Worm (Caenorhabditis elegans): ENCODE data around the gene kup-1.

Gene kup-1

DNA sequence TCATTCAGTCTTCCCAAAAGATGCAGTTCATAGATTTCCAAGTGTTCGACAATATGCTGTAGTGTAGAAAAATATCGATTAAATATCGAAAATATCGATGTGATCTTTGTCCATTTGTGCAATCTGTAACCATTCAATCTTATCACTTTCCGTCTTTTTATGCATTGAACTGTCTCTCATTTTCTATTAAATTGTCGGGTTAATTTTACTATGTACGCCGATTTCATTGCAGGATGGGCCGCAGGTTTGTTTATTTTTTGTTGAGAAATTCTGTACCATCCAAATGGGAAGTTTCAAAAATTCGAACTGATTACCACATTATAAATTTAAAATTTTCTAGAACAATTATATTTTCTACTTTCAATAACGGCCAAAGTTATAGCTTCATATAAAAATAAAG, 43.5 kb upstream of the kup-1 start, which contains the start of gene R07B7.8:
TSS of gene R07B7.8 (minus strand) at position 101 of the 400 bp plus-strand sequence.
- TF ChIP-seq mxl-3 (GFP tag; optimal IDR thresholded peaks at IDR 0.05) (no peak), dmd-6 (GFP tag; IDR thresholded peaks at IDR 0.05) (peak; percentile 25; the same call in 1 of the 2 replicates), ceh-32 (tag; optimal IDR thresholded peaks at IDR 0.05; ENCODE audit: poor library complexity) (no peak)

ce11 chrV:12082932-12083331, 42.3 kb upstream of the kup-1 start, which contains the start of gene R07B7.10:
R07B7.10 (plus strand) TSS chrV:12083216.
- no peak for TF ChIP-seq F37D6.2 (tag; optimal IDR thresholded peaks at IDR 0.05)
- TF ChIP-seq dve-1 (tag; optimal IDR thresholded peaks at IDR 0.05; ENCODE audit: insufficient read depth): peak; percentile 14
- peak; percentile 18 for TF ChIP-seq nhr-28 (tag; optimal IDR thresholded peaks at IDR 0.05)

- TF ChIP-seq aha-1 (tag) (no peak), vab-7 (GFP tag; IDR thresholded peaks at IDR 0.05) (no peak), nhr-76 (tag; optimal IDR thresholded peaks at IDR 0.05) (no peak), rbr-2 (tag; optimal IDR thresholded peaks at IDR 0.05) (no peak), php-3 (GFP tag; IDR thresholded peaks at IDR 0.05) (no peak), F37D6.2 (tag; optimal IDR thresholded peaks at IDR 0.05) (no peak), lim-7 (GFP tag; IDR thresholded peaks at IDR 0.05) (no peak), mdt-29 (GFP tag; IDR thresholded peaks at IDR 0.05) (no peak), ztf-7 (tag; optimal IDR thresholded peaks at IDR 0.05) (no peak), R02D3.7 (tag; optimal IDR thresholded peaks at IDR 0.05) (no peak), arid-1 (GFP tag; conservative IDR thresholded peaks at IDR 0.05) (no peak), ceh-20 (GFP tag; IDR thresholded peaks at IDR 0.05) (no peak), zfp-2 (tag; optimal IDR thresholded peaks at IDR 0.05) (no peak), dmd-8 (GFP tag; IDR thresholded peaks at IDR 0.05) (no peak), nhr-77 (tag; optimal IDR thresholded peaks at IDR 0.05) (no peak), F26F4.8 (GFP tag; conservative IDR thresholded peaks at IDR 0.05) (no peak), zip-11 (GFP tag; IDR thresholded peaks at IDR 0.05) (no peak), daf-12 (tag; optimal IDR thresholded peaks at IDR 0.05) (no peak), hif-1 (tag; optimal IDR thresholded peaks at IDR 0.05) (no peak)
Measured at ce11 chrV:12080274-12080673, 39.6 kb upstream of the kup-1 start, which contains the start of gene R07B7.9. R07B7.9 (minus strand) TSS chrV:12080374.

DNA sequence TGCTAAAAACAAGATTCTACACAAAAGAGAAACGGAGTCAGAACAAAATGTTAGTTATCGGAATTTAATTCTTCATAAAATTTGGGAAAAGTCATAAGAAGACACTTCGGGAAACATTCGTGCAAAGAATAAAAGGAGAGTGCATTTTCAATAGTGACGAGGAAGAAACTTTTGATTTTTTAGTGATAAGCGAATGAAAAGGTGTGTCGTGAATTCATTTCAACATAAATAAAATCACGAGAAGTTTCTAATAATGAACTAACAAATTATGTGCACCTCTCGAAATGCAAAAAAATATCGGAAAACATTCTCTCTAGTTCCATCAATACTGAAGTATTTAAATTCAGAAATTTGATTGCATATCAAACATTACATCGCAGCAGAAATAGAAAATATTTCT, 35.3 kb upstream of the kup-1 start:
- TF ChIP-seq ces-1 (GFP tag; optimal IDR thresholded peaks at IDR 0.05): no peak
- no peak for TF ChIP-seq T20F7.1 (GFP tag; optimal IDR thresholded peaks at IDR 0.05)
- TF ChIP-seq mdl-1 (tag; optimal IDR thresholded peaks at IDR 0.05): no peak
- no peak for TF ChIP-seq arid-1 (GFP tag; conservative IDR thresholded peaks at IDR 0.05)
- TF ChIP-seq mes-2 (tag; optimal IDR thresholded peaks at IDR 0.05; ENCODE audit: poor library complexity, severe bottlenecking): no peak
- no peak for TF ChIP-seq F10B5.3 (tag; optimal IDR thresholded peaks at IDR 0.05)
- no peak for TF ChIP-seq zag-1 (tag; optimal IDR thresholded peaks at IDR 0.05)
- no peak for TF ChIP-seq nhr-10 (tag; optimal IDR thresholded peaks at IDR 0.05)
- TF ChIP-seq R02D3.7 (tag; optimal IDR thresholded peaks at IDR 0.05): no peak
- TF ChIP-seq Y5F2A.4 (GFP tag; optimal IDR thresholded peaks at IDR 0.05): no peak
- no peak for TF ChIP-seq spr-3 (GFP tag; optimal IDR thresholded peaks at IDR 0.05)
- no peak for TF ChIP-seq sdz-12 (GFP tag; optimal IDR thresholded peaks at IDR 0.05)
- no peak for TF ChIP-seq nhr-25 (tag; optimal IDR thresholded peaks at IDR 0.05; ENCODE audit: borderline replicate concordance, insufficient read depth)
- no peak for TF ChIP-seq lin-39 (tag; optimal IDR thresholded peaks at IDR 0.05)
- TF ChIP-seq nhr-111 (GFP tag; optimal IDR thresholded peaks at IDR 0.05): no peak
- no peak for TF ChIP-seq lir-3 (tag; optimal IDR thresholded peaks at IDR 0.05)
- no peak for TF ChIP-seq ztf-7 (tag; optimal IDR thresholded peaks at IDR 0.05)
- TF ChIP-seq nhr-28 (tag; optimal IDR thresholded peaks at IDR 0.05): peak; percentile 67
- no peak for TF ChIP-seq F26F4.8 (GFP tag; conservative IDR thresholded peaks at IDR 0.05)
- TF ChIP-seq D1046.2 (GFP tag; IDR thresholded peaks at IDR 0.05): no peak
- no peak for TF ChIP-seq hlh-30 (tag; optimal IDR thresholded peaks at IDR 0.05; ENCODE audit: insufficient read depth)
- no peak for TF ChIP-seq dmd-9 (GFP tag; IDR thresholded peaks at IDR 0.05)
- peak; percentile 41 for TF ChIP-seq nhr-77 (tag; optimal IDR thresholded peaks at IDR 0.05)
- TF ChIP-seq ZK546.5 (tag; optimal IDR thresholded peaks at IDR 0.05): no peak
- peak; percentile 60 for TF ChIP-seq pqm-1 (tag; optimal IDR thresholded peaks at IDR 0.05)
- TF ChIP-seq nhr-42 (GFP tag; IDR thresholded peaks at IDR 0.05): no peak
- TF ChIP-seq ceh-62 (tag; optimal IDR thresholded peaks at IDR 0.05): no peak
- no peak for TF ChIP-seq tag-97 (GFP tag; IDR thresholded peaks at IDR 0.05)
- no peak for TF ChIP-seq mdt-29 (GFP tag; IDR thresholded peaks at IDR 0.05)
